Worm (Caenorhabditis elegans): ENCODE results near the gene rle-1.

ce11 chrIII:10902341-10902740 lies 33.7 kb upstream of the rle-1 start, which contains the start of gene unc-119:
- TF ChIP-seq ama-1 (optimal IDR thresholded peaks at IDR 0.05) (no peak), ets-7 (tag; optimal IDR thresholded peaks at IDR 0.05) (no peak), hnd-1 (tag; optimal IDR thresholded peaks at IDR 0.05) (no peak), sea-1 (GFP tag; conservative IDR thresholded peaks at IDR 0.05) (no peak), flt-1 (GFP tag; IDR thresholded peaks at IDR 0.05) (no peak), B0310.2 (tag; optimal IDR thresholded peaks at IDR 0.05) (no peak), pes-1 (GFP tag; IDR thresholded peaks at IDR 0.05) (no peak), scrt-1 (GFP tag; IDR thresholded peaks at IDR 0.05) (no peak)

Measured in whole organism, early embryonic.